Fruit fly (Drosophila melanogaster) whole organism: ENCODE measurements around the gene Catsup.

Experiments
- CG8478 ChIP-seq: fragments of >200 bp; optimal IDR thresholded peaks from 2 replicates; lab custom pipeline; 2018; ENCODE audit warnings: inconsistent platforms
- Dll ChIP-seq: fragments of >200 bp; optimal IDR thresholded peaks from 2 replicates; lab custom pipeline; 2017
- EcR ChIP-seq, 2 experiments: fragments of >200 bp; optimal IDR thresholded peaks; 2 replicates each; lab custom pipeline; 2017; ENCODE audit warnings: missing biosample characterization in 2 of 2, missing genetic modification characterization in 2 of 2, missing genetic modification reagents in 2 of 2
- pan ChIP-seq: fragments of >200 bp; optimal IDR thresholded peaks from 2 replicates; lab custom pipeline; 2017
- usp ChIP-seq: fragments of >200 bp; optimal IDR thresholded peaks from 2 replicates; lab custom pipeline; 2017; ENCODE audit warnings: missing biosample characterization, missing genetic modification characterization, mixed read lengths

dm6 chr2L:18997148-18997547 lies 44.5 kb upstream of the Catsup start, which contains the start of gene CG31792:
- no peak for TF ChIP-seq CG8478 (lab: Kevin White, UChicago)
- TF ChIP-seq Dll (lab: Kevin White, UChicago): no peak
- no peak for TF ChIP-seq pan (lab: Kevin White, UChicago)
- TF ChIP-seq usp (GFP tag; lab: Kevin White, UChicago): no peak
- TF ChIP-seq EcR (GFP tag; optimal IDR thresholded peaks at IDR 0.05; lab: Kevin White, UChicago): no peak
